Worm (Caenorhabditis elegans) whole organism, late embryonic: Measurements from ENCODE around the gene pgl-2.

Experiments used
- C08G9.2 ChIP-seq: sonication (generic microtip); optimal IDR thresholded peaks from 2 replicates; lab custom pipeline; 2016; ENCODE audit warnings: mild to moderate bottlenecking, missing genetic modification characterization, moderate library complexity, missing compliant biosample characterization
- C38D4.7 ChIP-seq: fragments of 200-800 bp; sonication (Bioruptor generic); optimal IDR thresholded peaks from 2 replicates; lab custom pipeline; 2018; ENCODE audit warnings: mild to moderate bottlenecking, missing genetic modification characterization, moderate library complexity, missing compliant biosample characterization
- F13H6.1 ChIP-seq: sonication (generic microtip); optimal IDR thresholded peaks from 2 replicates; lab custom pipeline; 2016; ENCODE audit warnings: missing genetic modification characterization, missing compliant biosample characterization
- K02D7.2 ChIP-seq: sonication (generic microtip); optimal IDR thresholded peaks from 2 replicates; lab custom pipeline; 2017; ENCODE audit warnings: mild to moderate bottlenecking, missing genetic modification characterization, missing compliant biosample characterization
- Y22D7AL.16 ChIP-seq: sonication (generic microtip); optimal IDR thresholded peaks from 2 replicates; lab custom pipeline; 2016; ENCODE audit warnings: missing genetic modification characterization, missing compliant biosample characterization
- ahr-1 ChIP-seq: sonication (generic microtip); optimal IDR thresholded peaks from 2 replicates; lab custom pipeline; 2016; ENCODE audit warnings: missing genetic modification characterization, missing compliant biosample characterization
- ama-1 ChIP-seq: fragments of 150-350 bp; optimal IDR thresholded peaks from 2 replicates; lab custom pipeline; 2014
- ceh-14 ChIP-seq: sonication (generic microtip); optimal IDR thresholded peaks from 2 replicates; lab custom pipeline; 2016; ENCODE audit warnings: missing genotype, missing genetic modification characterization, missing compliant biosample characterization
- ceh-18 ChIP-seq: sonication (generic microtip); optimal IDR thresholded peaks from 2 replicates; lab custom pipeline; 2016; ENCODE audit warnings: missing genetic modification characterization, missing compliant biosample characterization
- ceh-2 ChIP-seq: sonication (generic microtip); optimal IDR thresholded peaks from 2 replicates; lab custom pipeline; 2016; ENCODE audit warnings: missing genotype, missing genetic modification characterization, missing compliant biosample characterization
- ceh-22 ChIP-seq: sonication (generic microtip); optimal IDR thresholded peaks from 2 replicates; lab custom pipeline; 2017; ENCODE audit warnings: missing biosample characterization, missing genetic modification characterization
- ceh-24 ChIP-seq: sonication (generic microtip); optimal IDR thresholded peaks from 2 replicates; lab custom pipeline; 2016; ENCODE audit warnings: mild to moderate bottlenecking, missing genetic modification characterization, missing compliant biosample characterization
- ceh-30 ChIP-seq: fragments of 150-350 bp; optimal IDR thresholded peaks from 2 replicates; lab custom pipeline; 2014; ENCODE audit warnings: missing biosample characterization, missing genetic modification characterization
- ceh-34 ChIP-seq: sonication (generic microtip); optimal IDR thresholded peaks from 2 replicates; lab custom pipeline; 2016; ENCODE audit warnings: mild to moderate bottlenecking, missing genetic modification characterization, missing compliant biosample characterization
- ceh-45 ChIP-seq: fragments of 200-800 bp; sonication (Bioruptor generic); IDR thresholded peaks from 2 replicates; pipeline ENCODE4 v1.3.6; 2022; ENCODE audit warnings: missing genetic modification reagents, missing genetic modification characterization, missing compliant biosample characterization
- dve-1 ChIP-seq: sonication (generic microtip); optimal IDR thresholded peaks from 2 replicates; lab custom pipeline; 2017; ENCODE audit warnings: antibody characterized with exemption, mild to moderate bottlenecking, missing genetic modification characterization, missing compliant biosample characterization
- elt-2 ChIP-seq: sonication (generic microtip); optimal IDR thresholded peaks from 2 replicates; lab custom pipeline; 2016; ENCODE audit warnings: missing genetic modification reagents, missing genetic modification characterization, missing compliant biosample characterization
- elt-4 ChIP-seq: sonication (generic microtip); optimal IDR thresholded peaks from 2 replicates; lab custom pipeline; 2016; ENCODE audit warnings: missing genetic modification characterization, missing compliant biosample characterization
- eyg-1 ChIP-seq: sonication (generic microtip); optimal IDR thresholded peaks from 2 replicates; lab custom pipeline; 2016; ENCODE audit warnings: missing genotype, missing genetic modification characterization, missing compliant biosample characterization
- fax-1 ChIP-seq: sonication (generic microtip); optimal IDR thresholded peaks from 2 replicates; lab custom pipeline; 2016; ENCODE audit warnings: missing genotype, missing genetic modification characterization, missing compliant biosample characterization
- gmeb-2 ChIP-seq: sonication (generic microtip); optimal IDR thresholded peaks from 2 replicates; lab custom pipeline; 2016; ENCODE audit warnings: missing genetic modification characterization, inconsistent platforms, missing compliant biosample characterization
- hlh-13 ChIP-seq: fragments of 200-800 bp; sonication (Bioruptor generic); optimal IDR thresholded peaks from 2 replicates; lab custom pipeline; 2018; ENCODE audit warnings: mild to moderate bottlenecking, missing genetic modification characterization, missing compliant biosample characterization
- hlh-15 ChIP-seq: sonication (generic microtip); optimal IDR thresholded peaks from 2 replicates; lab custom pipeline; 2016; ENCODE audit warnings: missing genetic modification characterization, missing compliant biosample characterization
- nfya-1 ChIP-seq: sonication (generic microtip); optimal IDR thresholded peaks from 2 replicates; lab custom pipeline; 2017; ENCODE audit warnings: missing genetic modification characterization, mild to moderate bottlenecking, missing compliant biosample characterization, antibody characterized with exemption, moderate library complexity
- nhr-11 ChIP-seq: fragments of 150-350 bp; optimal IDR thresholded peaks from 2 replicates; lab custom pipeline; 2014; ENCODE audit warnings: missing biosample characterization, missing genetic modification characterization
- nhr-232 ChIP-seq: sonication (generic microtip); optimal IDR thresholded peaks from 2 replicates; lab custom pipeline; 2016; ENCODE audit warnings: missing genetic modification characterization, missing compliant biosample characterization
- odd-2 ChIP-seq: sonication (generic microtip); optimal IDR thresholded peaks from 2 replicates; lab custom pipeline; 2017; ENCODE audit warnings: antibody characterized with exemption, mild to moderate bottlenecking, missing genetic modification characterization, missing compliant biosample characterization
- pag-3 ChIP-seq: sonication (generic microtip); optimal IDR thresholded peaks from 2 replicates; lab custom pipeline; 2016; ENCODE audit warnings: missing compliant biosample characterization, missing genetic modification characterization, borderline replicate concordance
- pat-9 ChIP-seq: fragments of 200-800 bp; sonication (Bioruptor generic); optimal IDR thresholded peaks from 2 replicates; lab custom pipeline; 2018; ENCODE audit warnings: mild to moderate bottlenecking, missing genetic modification characterization, moderate library complexity, missing compliant biosample characterization
- pax-1 ChIP-seq: fragments of 150-350 bp; optimal IDR thresholded peaks from 2 replicates; lab custom pipeline; 2014; ENCODE audit warnings: missing biosample characterization, missing genetic modification characterization
- pha-4 ChIP-seq: fragments of 150-350 bp; optimal IDR thresholded peaks from 2 replicates; lab custom pipeline; 2018; ENCODE audit warnings: missing biosample characterization, missing genetic modification reagents, missing genetic modification characterization
- pqm-1 ChIP-seq: sonication (generic microtip); optimal IDR thresholded peaks from 2 replicates; lab custom pipeline; 2016; ENCODE audit warnings: missing genetic modification characterization, missing compliant biosample characterization
- pros-1 ChIP-seq: fragments of 150-350 bp; optimal IDR thresholded peaks from 2 replicates; lab custom pipeline; 2014; ENCODE audit warnings: missing biosample characterization, missing genetic modification reagents, missing genetic modification characterization
- ref-2 ChIP-seq: sonication (generic microtip); optimal IDR thresholded peaks from 2 replicates; lab custom pipeline; 2016; ENCODE audit warnings: missing genetic modification characterization, missing compliant biosample characterization
- rnt-1 ChIP-seq: sonication (generic microtip); optimal IDR thresholded peaks from 2 replicates; lab custom pipeline; 2016; ENCODE audit warnings: missing genetic modification characterization, missing compliant biosample characterization
- sdc-2 ChIP-seq: sonication (generic microtip); optimal IDR thresholded peaks from 2 replicates; lab custom pipeline; 2016; ENCODE audit warnings: missing genotype, missing genetic modification characterization, missing compliant biosample characterization
- sox-2 ChIP-seq: fragments of 200-800 bp; sonication (Bioruptor generic); IDR thresholded peaks from 2 replicates; pipeline ENCODE4 v1.3.6; 2022; ENCODE audit warnings: missing genetic modification reagents, missing genetic modification characterization, missing compliant biosample characterization
- sox-4 ChIP-seq: sonication (generic microtip); optimal IDR thresholded peaks from 2 replicates; lab custom pipeline; 2017; ENCODE audit warnings: mild to moderate bottlenecking, missing genetic modification characterization, inconsistent platforms, missing compliant biosample characterization
- tbx-2 ChIP-seq: sonication (generic microtip); optimal IDR thresholded peaks from 2 replicates; lab custom pipeline; 2016; ENCODE audit warnings: missing genetic modification characterization, missing compliant biosample characterization
- unc-3 ChIP-seq, 2 experiments: fragments of 200-800 bp in 1 of 2; sonication (Bioruptor generic) in 1 of 2; sonication (generic microtip) in 1 of 2; conservative IDR thresholded peaks in 1 of 2; optimal IDR thresholded peaks in 1 of 2; 2 replicates each; pipeline versions ENCODE4 v1.3.6 to Lab custom; 2016 to 2022; ENCODE audit warnings: missing compliant biosample characterization in 2 of 2, missing genetic modification characterization in 2 of 2, missing genetic modification reagents in 1 of 2
- unc-55 ChIP-seq: sonication (generic microtip); optimal IDR thresholded peaks from 2 replicates; lab custom pipeline; 2017; ENCODE audit warnings: missing biosample characterization, missing genetic modification reagents, missing genetic modification characterization
- unc-86 ChIP-seq: sonication (generic microtip); optimal IDR thresholded peaks from 2 replicates; lab custom pipeline; 2016; ENCODE audit warnings: missing genetic modification characterization, missing compliant biosample characterization
- zip-5 ChIP-seq: sonication (generic microtip); optimal IDR thresholded peaks from 2 replicates; lab custom pipeline; 2016; ENCODE audit warnings: missing genetic modification characterization, missing compliant biosample characterization

The pgl-2 gene

ce11 chrIII:8712968-8713367 lies 37.7 kb upstream of the pgl-2 start:
- TF ChIP-seq nhr-232 (tag; lab: Kevin White, UChicago): no peak
- no peak for TF ChIP-seq zip-5 (tag; lab: Kevin White, UChicago)
- TF ChIP-seq elt-4 (tag; lab: Kevin White, UChicago): no peak
- no peak for TF ChIP-seq rnt-1 (tag; lab: Kevin White, UChicago)
- TF ChIP-seq, all 69 proteins: peak for 0

ce11 chrIII:8710310-8710709 lies 35.1 kb upstream of the pgl-2 start, which contains the start of gene B0303.11:
B0303.11 (minus strand) TSS chrIII:8710410.
- TF ChIP-seq nfya-1 (no peak), odd-2 (no peak), ceh-24 (tag; lab: Kevin White, UChicago) (no peak), Y22D7AL.16 (tag; lab: Kevin White, UChicago) (no peak), ceh-34 (tag; lab: Kevin White, UChicago) (no peak), unc-3 (GFP tag; conservative IDR thresholded peaks at IDR 0.05; lab: Robert Waterston, UW) (no peak), unc-3 (tag; optimal IDR thresholded peaks at IDR 0.05; lab: Kevin White, UChicago) (no peak), elt-4 (tag; lab: Kevin White, UChicago) (no peak), pha-4 (tag; lab: Kevin White, UChicago) (no peak), ceh-30 (tag; lab: Kevin White, UChicago) (no peak), nhr-11 (tag; lab: Kevin White, UChicago) (no peak), sox-2 (no peak)

DNA sequence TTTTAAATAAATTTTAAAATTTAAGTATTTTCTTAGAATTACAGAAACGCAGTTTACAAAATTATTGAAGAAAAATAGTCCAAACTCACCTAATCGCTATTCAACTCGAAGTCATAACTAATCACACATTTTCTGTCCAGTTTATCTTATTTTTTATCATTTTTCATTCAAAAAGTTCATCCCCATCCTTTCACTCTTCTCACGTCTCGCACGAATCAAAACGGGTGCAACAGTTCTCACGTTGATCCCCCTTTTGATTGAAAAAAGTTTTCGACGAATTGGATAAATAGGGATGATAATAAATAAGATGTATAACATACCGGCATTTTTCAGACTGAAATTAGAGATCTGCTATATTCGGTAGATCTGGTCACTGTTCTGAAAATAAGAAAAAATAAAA lies 34.5 kb upstream of the pgl-2 start:
- TF ChIP-seq pqm-1 (tag; lab: Kevin White, UChicago): no peak
- no peak for TF ChIP-seq Y22D7AL.16 (tag; lab: Kevin White, UChicago)
- TF ChIP-seq ceh-45 (GFP tag; lab: Robert Waterston, UW): no peak
- no peak for TF ChIP-seq tbx-2 (tag; lab: Kevin White, UChicago)
- no peak for TF ChIP-seq C38D4.7 (GFP tag; lab: Kevin White, UChicago)
- TF ChIP-seq ceh-18 (tag; lab: Kevin White, UChicago): no peak
- no peak for TF ChIP-seq dve-1 (tag; lab: Kevin White, UChicago)
- no peak for TF ChIP-seq ceh-22 (tag; lab: Kevin White, UChicago)
- TF ChIP-seq ceh-2 (tag; lab: Kevin White, UChicago): no peak
- no peak for TF ChIP-seq pros-1
- TF ChIP-seq pax-1 (tag; lab: Kevin White, UChicago): no peak
- no peak for TF ChIP-seq eyg-1
- no peak for TF ChIP-seq unc-86

ce11 chrIII:8704765-8705164 lies 29.5 kb upstream of the pgl-2 start, which contains the start of gene B0303.16:
B0303.16 (plus strand) TSS chrIII:8705065.
- TF ChIP-seq F13H6.1 (tag; lab: Kevin White, UChicago): no peak
- no peak for TF ChIP-seq ama-1 (lab: Kevin White, UChicago)
- no peak for TF ChIP-seq odd-2
- TF ChIP-seq sox-2: no peak
- no peak for TF ChIP-seq pag-3 (tag; lab: Kevin White, UChicago)
- TF ChIP-seq unc-55 (GFP tag; lab: Kevin White, UChicago): no peak
- no peak for TF ChIP-seq sdc-2 (tag; lab: Kevin White, UChicago)
- no peak for TF ChIP-seq zip-5 (tag; lab: Kevin White, UChicago)
- no peak for TF ChIP-seq nhr-11 (tag; lab: Kevin White, UChicago)
- TF ChIP-seq K02D7.2: no peak
- TF ChIP-seq C08G9.2 (tag; lab: Kevin White, UChicago): no peak
- no peak for TF ChIP-seq ceh-24 (tag; lab: Kevin White, UChicago)
- no peak for TF ChIP-seq dve-1 (tag; lab: Kevin White, UChicago)

DNA sequence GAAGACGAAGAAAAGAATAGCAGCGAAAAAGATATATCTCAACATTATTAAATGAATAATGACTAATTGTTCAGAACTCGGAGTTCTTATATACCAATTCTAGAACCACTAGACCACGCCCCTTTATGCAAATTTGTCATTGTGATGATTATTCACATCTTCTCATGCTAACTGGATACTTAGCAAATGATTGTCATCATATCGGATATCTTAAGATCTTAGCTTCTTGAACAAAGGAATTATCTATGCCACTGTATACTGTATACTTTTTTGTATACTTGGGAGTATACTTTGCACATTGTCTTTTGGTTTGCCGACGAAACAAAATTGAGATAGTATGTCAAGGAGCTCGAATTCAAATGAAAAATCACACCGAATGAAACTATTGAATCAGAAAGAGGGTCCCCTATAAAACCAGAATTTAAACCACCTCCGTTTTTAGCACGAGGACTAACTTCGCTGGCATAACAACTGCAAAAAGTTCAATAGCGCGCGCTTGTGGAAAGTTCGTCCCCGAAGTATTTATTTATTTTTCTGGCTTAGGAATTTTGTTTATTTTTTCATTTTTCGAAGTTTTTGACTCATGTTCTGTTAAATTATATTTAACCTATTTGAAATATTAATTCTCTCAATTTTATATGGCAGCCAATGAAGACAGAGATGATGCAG lies 25.2 kb upstream of the pgl-2 start, which contains the start of the genes sdz-1 and vps-33.1:
sdz-1 (minus strand) TSS at position 51 of the 669 bp plus-strand sequence.
vps-33.1 (plus strand) TSS at position 639 of the 669 bp plus-strand sequence.
- TF ChIP-seq sox-4 (tag; lab: Kevin White, UChicago) (no peak), pax-1 (tag; lab: Kevin White, UChicago) (no peak), fax-1 (no peak), hlh-13 (no peak), ceh-14 (no peak), ahr-1 (tag; lab: Kevin White, UChicago) (no peak), elt-4 (tag; lab: Kevin White, UChicago) (no peak), nfya-1 (peak; percentile 18), sdc-2 (tag; lab: Kevin White, UChicago) (no peak), gmeb-2 (tag; lab: Kevin White, UChicago) (no peak), pqm-1 (tag; lab: Kevin White, UChicago) (no peak), ama-1 (lab: Kevin White, UChicago) (no peak), pat-9 (tag; lab: Kevin White, UChicago) (no peak), ref-2 (no peak), zip-5 (tag; lab: Kevin White, UChicago) (peak; percentile 22), pha-4 (tag; lab: Kevin White, UChicago) (no peak), hlh-15 (tag; lab: Kevin White, UChicago) (no peak), elt-2 (no peak)
